Worm (Caenorhabditis elegans) whole organism, young adult: ENCODE results near the gene lst-6.

Source experiments
- B0019.2 ChIP-seq: fragments of 200-800 bp; sonication (Bioruptor generic); conservative IDR thresholded peaks from 2 replicates; pipeline ENCODE4 v1.3.6; 2022; ENCODE audit warnings: missing genetic modification reagents, missing genetic modification characterization, missing compliant biosample characterization
- B0336.3 ChIP-seq: fragments of 200-800 bp; sonication (Bioruptor generic); IDR thresholded peaks from 2 replicates; pipeline ENCODE4 v1.3.6; 2022; ENCODE audit warnings: missing genetic modification characterization, missing compliant biosample characterization
- C06A6.2 ChIP-seq: fragments of 200-800 bp; sonication (Bioruptor generic); conservative IDR thresholded peaks from 2 replicates; pipeline ENCODE4 v1.3.6; 2022; ENCODE audit warnings: missing genetic modification characterization, missing compliant biosample characterization
- C17E4.6 ChIP-seq: fragments of 200-800 bp; sonication (Bioruptor generic); IDR thresholded peaks from 2 replicates; pipeline ENCODE4 v1.3.6; 2022; ENCODE audit warnings: missing genetic modification reagents, missing genetic modification characterization, missing compliant biosample characterization
- D2030.7 ChIP-seq: fragments of 200-800 bp; sonication (Bioruptor generic); IDR thresholded peaks from 2 replicates; pipeline ENCODE4 v1.3.6; 2022; ENCODE audit warnings: missing genetic modification reagents, missing genetic modification characterization, missing compliant biosample characterization
- F10E7.11 ChIP-seq: sonication (generic microtip); optimal IDR thresholded peaks from 2 replicates; lab custom pipeline; 2017; ENCODE audit warnings: mild to moderate bottlenecking, missing genetic modification characterization, moderate library complexity, missing compliant biosample characterization
- F55B11.4 ChIP-seq: sonication (generic microtip); optimal IDR thresholded peaks from 2 replicates; lab custom pipeline; 2016; ENCODE audit warnings: missing compliant biosample characterization, missing genetic modification characterization, borderline replicate concordance; ENCODE audit not compliant: insufficient read depth
- F57C9.4 ChIP-seq: sonication (generic microtip); optimal IDR thresholded peaks from 2 replicates; lab custom pipeline; 2017; ENCODE audit warnings: mild to moderate bottlenecking, missing genetic modification characterization, missing compliant biosample characterization
- T26A5.8 ChIP-seq: sonication (generic microtip); optimal IDR thresholded peaks from 2 replicates; lab custom pipeline; 2016; ENCODE audit warnings: missing genetic modification characterization, missing compliant biosample characterization
- Y53G8AR.9 ChIP-seq: fragments of 200-800 bp; sonication (Bioruptor generic); conservative IDR thresholded peaks from 2 replicates; pipeline ENCODE4 v1.3.6; 2022; ENCODE audit warnings: missing genetic modification reagents, missing genetic modification characterization, missing compliant biosample characterization
- ama-1 ChIP-seq, 3 experiments: fragments of 150-350 bp in 1 of 3; sonication (generic microtip) in 2 of 3; optimal IDR thresholded peaks; 2 replicates each; lab custom pipeline; 2014 to 2018; ENCODE audit warnings: missing biosample characterization in 2 of 3, missing genetic modification characterization in 2 of 3, missing genetic modification reagents in 2 of 3
- aptf-3 ChIP-seq: fragments of 200-800 bp; sonication (Bioruptor generic); IDR thresholded peaks from 2 replicates; pipeline ENCODE4 v1.3.6; 2022; ENCODE audit warnings: missing genetic modification characterization, missing compliant biosample characterization
- attf-3 ChIP-seq: fragments of 200-800 bp; sonication (Bioruptor generic); conservative IDR thresholded peaks from 2 replicates; pipeline ENCODE4 v1.3.6; 2022; ENCODE audit warnings: missing genetic modification reagents, missing genetic modification characterization, missing compliant biosample characterization
- attf-5 ChIP-seq: fragments of 200-800 bp; sonication (Bioruptor generic); optimal IDR thresholded peaks from 2 replicates; lab custom pipeline; 2018; ENCODE audit warnings: mild to moderate bottlenecking, missing genetic modification characterization, missing compliant biosample characterization
- attf-6 ChIP-seq: fragments of 200-800 bp; sonication (Bioruptor generic); IDR thresholded peaks from 2 replicates; pipeline ENCODE4 v1.3.6; 2022; ENCODE audit warnings: missing genetic modification reagents, missing genetic modification characterization, missing compliant biosample characterization
- bed-1 ChIP-seq: fragments of 200-800 bp; sonication (Bioruptor generic); IDR thresholded peaks from 2 replicates; pipeline ENCODE4 v1.3.6; 2022; ENCODE audit warnings: missing genetic modification reagents, missing genetic modification characterization, missing compliant biosample characterization
- ccch-3 ChIP-seq: fragments of 200-800 bp; sonication (Bioruptor generic); optimal IDR thresholded peaks from 2 replicates; lab custom pipeline; 2018; ENCODE audit warnings: mild to moderate bottlenecking, missing genetic modification characterization, missing compliant biosample characterization
- cebp-2 ChIP-seq: fragments of 200-800 bp; sonication (Bioruptor generic); IDR thresholded peaks from 2 replicates; pipeline ENCODE4 v1.3.6; 2022; ENCODE audit warnings: missing genetic modification characterization, missing compliant biosample characterization
- ceh-27 ChIP-seq: fragments of 200-800 bp; sonication (Bioruptor generic); optimal IDR thresholded peaks from 2 replicates; lab custom pipeline; 2018; ENCODE audit warnings: mild to moderate bottlenecking, missing genetic modification characterization, moderate library complexity, missing compliant biosample characterization
- ceh-40 ChIP-seq: fragments of 200-800 bp; sonication (Bioruptor generic); IDR thresholded peaks from 2 replicates; pipeline ENCODE4 v1.3.6; 2022; ENCODE audit warnings: missing genetic modification characterization, missing compliant biosample characterization
- dox-1 ChIP-seq: fragments of 200-800 bp; sonication (Bioruptor generic); IDR thresholded peaks from 2 replicates; pipeline ENCODE4 v1.3.6; 2022; ENCODE audit warnings: missing genetic modification reagents, missing genetic modification characterization, missing compliant biosample characterization
- egl-44 ChIP-seq: fragments of 200-800 bp; sonication (Bioruptor generic); IDR thresholded peaks from 2 replicates; pipeline ENCODE4 v1.3.6; 2022; ENCODE audit warnings: missing genetic modification reagents, missing genetic modification characterization, missing compliant biosample characterization
- fkh-3 ChIP-seq: sonication (generic microtip); optimal IDR thresholded peaks from 2 replicates; lab custom pipeline; 2016; ENCODE audit warnings: mild to moderate bottlenecking, missing genetic modification characterization, missing compliant biosample characterization
- hlh-26 ChIP-seq: fragments of 200-800 bp; sonication (Bioruptor generic); conservative IDR thresholded peaks from 2 replicates; pipeline ENCODE4 v1.3.6; 2022; ENCODE audit warnings: missing genetic modification reagents, missing genetic modification characterization, missing compliant biosample characterization
- hrde-1 ChIP-seq: sonication (generic microtip); optimal IDR thresholded peaks from 2 replicates; lab custom pipeline; 2016; ENCODE audit warnings: missing genetic modification characterization, mild to moderate bottlenecking, missing compliant biosample characterization, moderate library complexity, missing genotype, missing genetic modification reagents, borderline replicate concordance
- hsf-1 ChIP-seq: fragments of 200-800 bp; sonication (Bioruptor generic); IDR thresholded peaks from 2 replicates; pipeline ENCODE4 v1.3.6; 2022; ENCODE audit warnings: missing genetic modification reagents, missing genetic modification characterization, missing compliant biosample characterization
- lag-1 ChIP-seq: fragments of 200-800 bp; sonication (Bioruptor generic); IDR thresholded peaks from 2 replicates; pipeline ENCODE4 v1.3.6; 2022; ENCODE audit warnings: missing genetic modification reagents, missing genetic modification characterization, missing compliant biosample characterization
- let-526 ChIP-seq: fragments of 200-800 bp; sonication (Bioruptor generic); IDR thresholded peaks from 2 replicates; pipeline ENCODE4 v1.3.6; 2022; ENCODE audit warnings: missing genetic modification reagents, missing genetic modification characterization, missing compliant biosample characterization
- lin-26 ChIP-seq: fragments of 200-800 bp; sonication (Bioruptor generic); IDR thresholded peaks from 2 replicates; pipeline ENCODE4 v1.3.6; 2022; ENCODE audit warnings: missing genetic modification reagents, missing genetic modification characterization, missing compliant biosample characterization
- lin-54 ChIP-seq: fragments of 200-800 bp; sonication (Bioruptor generic); optimal IDR thresholded peaks from 2 replicates; lab custom pipeline; 2018; ENCODE audit warnings: mild to moderate bottlenecking, missing genetic modification characterization, missing compliant biosample characterization
- lsy-27 ChIP-seq: sonication (generic microtip); optimal IDR thresholded peaks from 2 replicates; lab custom pipeline; 2017; ENCODE audit warnings: missing genetic modification characterization, mild to moderate bottlenecking, missing compliant biosample characterization, antibody characterized with exemption, missing genotype, borderline replicate concordance; ENCODE audit not compliant: insufficient read depth
- madf-3 ChIP-seq: fragments of 200-800 bp; sonication (Bioruptor generic); IDR thresholded peaks from 2 replicates; pipeline ENCODE4 v1.3.6; 2022; ENCODE audit warnings: missing genetic modification reagents, missing genetic modification characterization, missing compliant biosample characterization
- madf-6 ChIP-seq: fragments of 200-800 bp; sonication (Bioruptor generic); IDR thresholded peaks from 2 replicates; pipeline ENCODE4 v1.3.6; 2022; ENCODE audit warnings: missing genetic modification reagents, missing genetic modification characterization, missing compliant biosample characterization
- mcd-1 ChIP-seq: fragments of 200-800 bp; sonication (Bioruptor generic); IDR thresholded peaks from 2 replicates; pipeline ENCODE4 v1.3.6; 2022; ENCODE audit warnings: missing genetic modification reagents, missing genetic modification characterization, missing compliant biosample characterization
- nhr-90 ChIP-seq: sonication (generic microtip); optimal IDR thresholded peaks from 2 replicates; lab custom pipeline; 2016; ENCODE audit warnings: missing genotype, mild to moderate bottlenecking, missing genetic modification characterization, missing compliant biosample characterization
- pbrm-1 ChIP-seq: fragments of 200-800 bp; sonication (Bioruptor generic); IDR thresholded peaks from 2 replicates; pipeline ENCODE4 v1.3.6; 2022; ENCODE audit warnings: missing genetic modification reagents, missing genetic modification characterization, missing compliant biosample characterization
- rcor-1 ChIP-seq: fragments of 200-800 bp; sonication (Bioruptor generic); IDR thresholded peaks from 2 replicates; pipeline ENCODE4 v1.3.6; 2022; ENCODE audit warnings: missing genetic modification reagents, missing genetic modification characterization, missing compliant biosample characterization
- rec-8 ChIP-seq, 2 experiments: sonication (generic microtip); optimal IDR thresholded peaks; 2 replicates each; lab custom pipeline; 2016; ENCODE audit warnings: mild to moderate bottlenecking in 2 of 2, missing genetic modification characterization in 2 of 2, missing genetic modification reagents in 2 of 2, missing genotype in 2 of 2, missing biosample characterization in 1 of 2, missing compliant biosample characterization in 1 of 2, moderate library complexity in 1 of 2
- snpc-1.3 ChIP-seq: sonication (generic microtip); optimal IDR thresholded peaks from 2 replicates; lab custom pipeline; 2017; ENCODE audit warnings: missing genetic modification characterization, mild to moderate bottlenecking, missing compliant biosample characterization, antibody characterized with exemption, moderate library complexity, missing genotype, missing genetic modification reagents; ENCODE audit not compliant: insufficient read depth
- snpc-3.4 ChIP-seq: sonication (generic microtip); optimal IDR thresholded peaks from 2 replicates; lab custom pipeline; 2017; ENCODE audit warnings: missing genetic modification characterization, mild to moderate bottlenecking, missing compliant biosample characterization, antibody characterized with exemption, moderate library complexity, missing genotype, missing genetic modification reagents
- sptf-2 ChIP-seq: fragments of 200-800 bp; sonication (Bioruptor generic); optimal IDR thresholded peaks from 2 replicates; lab custom pipeline; 2018; ENCODE audit warnings: mild to moderate bottlenecking, missing genetic modification characterization, missing compliant biosample characterization
- tbp1 ChIP-seq: fragments of 200-800 bp; sonication (Bioruptor generic); optimal IDR thresholded peaks from 2 replicates; lab custom pipeline; 2018; ENCODE audit warnings: mild to moderate bottlenecking, missing genetic modification characterization, missing compliant biosample characterization
- ztf-18 ChIP-seq: sonication (generic microtip); optimal IDR thresholded peaks from 2 replicates; lab custom pipeline; 2016; ENCODE audit warnings: missing genotype, mild to moderate bottlenecking, missing genetic modification characterization, missing compliant biosample characterization
- ztf-22 ChIP-seq: fragments of 200-800 bp; sonication (Bioruptor generic); optimal IDR thresholded peaks from 2 replicates; lab custom pipeline; 2018; ENCODE audit warnings: mild to moderate bottlenecking, missing genetic modification characterization, moderate library complexity, missing compliant biosample characterization
- ztf-6 ChIP-seq: fragments of 200-800 bp; sonication (Bioruptor generic); IDR thresholded peaks from 2 replicates; pipeline ENCODE4 v1.3.6; 2022; ENCODE audit warnings: missing genetic modification reagents, missing genetic modification characterization, missing compliant biosample characterization

lst-6 gene

ce11 chrII:7042090-7042489 lies 19.8 kb upstream of the lst-6 start (continued):
- TF ChIP-seq B0019.2 (GFP tag; lab: Robert Waterston, UW): peak; percentile 63; the same call in 1 of the 2 replicates
- peak; percentile 93 for TF ChIP-seq lin-26 (GFP tag; lab: Robert Waterston, UW)
- TF ChIP-seq C17E4.6 (GFP tag; lab: Robert Waterston, UW): peak; percentile 75; the same call in 1 of the 2 replicates

DNA sequence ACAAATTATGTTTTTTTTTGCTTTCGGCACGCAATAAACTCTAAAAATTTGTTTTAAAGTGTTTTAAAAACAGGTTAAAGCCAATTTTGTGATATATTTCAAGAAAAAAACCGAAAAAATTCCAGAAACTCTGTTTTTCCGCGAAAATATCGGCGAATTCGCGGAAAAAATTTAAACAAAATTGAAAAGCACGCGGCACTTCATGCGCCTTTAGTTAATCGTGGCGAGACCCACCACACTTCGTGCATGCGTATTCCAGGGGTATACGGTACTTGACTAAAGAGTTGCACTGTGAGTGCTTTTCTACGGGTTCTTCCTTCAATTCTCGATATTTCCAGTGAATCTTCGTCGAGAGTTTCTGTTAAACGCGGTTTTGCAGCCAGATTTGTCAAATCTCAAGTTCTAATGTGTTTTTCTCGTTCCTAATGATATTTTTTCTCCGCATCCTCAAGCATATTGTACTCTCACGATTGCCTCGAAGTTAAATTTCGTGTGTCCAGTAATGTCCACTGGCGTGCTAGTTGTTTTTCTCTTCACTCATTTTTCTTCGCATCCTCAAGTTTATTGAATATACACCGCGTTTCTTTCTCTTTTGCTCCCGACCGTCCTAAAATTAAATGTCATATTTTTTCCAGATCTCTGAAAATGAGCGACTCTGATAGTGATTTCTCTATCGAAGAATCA lies 15.5 kb upstream of the lst-6 start, which contains the start of gene cin-4:
Gene cin-4 (plus strand): TSS at position 634 of the 684 bp plus-strand sequence.
- no peak for TF ChIP-seq hrde-1 (tag; lab: Kevin White, UChicago)
- no peak for TF ChIP-seq madf-3
- peak; percentile 18 for TF ChIP-seq tbp1
- no peak for TF ChIP-seq attf-5 (GFP tag; lab: Kevin White, UChicago)
- no peak for TF ChIP-seq nhr-90 (tag; lab: Kevin White, UChicago)
- no peak for TF ChIP-seq F57C9.4 (tag; lab: Kevin White, UChicago)
- TF ChIP-seq ztf-6 (GFP tag; lab: Robert Waterston, UW): no peak
- peak; percentile 74 for TF ChIP-seq snpc-3.4
- no peak for TF ChIP-seq C06A6.2 (GFP tag; lab: Robert Waterston, UW)
- TF ChIP-seq F10E7.11 (tag; lab: Kevin White, UChicago): no peak
- TF ChIP-seq attf-3 (GFP tag; lab: Robert Waterston, UW): no peak
- no peak for TF ChIP-seq bed-1 (GFP tag; lab: Robert Waterston, UW)
- peak; percentile 90 for TF ChIP-seq hsf-1 (GFP tag; lab: Robert Waterston, UW)
- no peak for TF ChIP-seq hlh-26 (GFP tag; lab: Robert Waterston, UW)
- TF ChIP-seq ama-1 (optimal IDR thresholded peaks at IDR 0.05; lab: Kevin White, UChicago): no peak
- no peak for TF ChIP-seq ama-1 (GFP tag; optimal IDR thresholded peaks at IDR 0.05; lab: Kevin White, UChicago)
- no peak for TF ChIP-seq ztf-22 (GFP tag; lab: Kevin White, UChicago)
- TF ChIP-seq fkh-3 (tag; lab: Kevin White, UChicago): no peak
- no peak for TF ChIP-seq sptf-2 (GFP tag; lab: Kevin White, UChicago)
- TF ChIP-seq egl-44 (GFP tag; lab: Robert Waterston, UW): no peak
- TF ChIP-seq ceh-27 (GFP tag; lab: Kevin White, UChicago): no peak
- no peak for TF ChIP-seq ztf-18 (tag; lab: Kevin White, UChicago)
- no peak for TF ChIP-seq mcd-1 (GFP tag; lab: Robert Waterston, UW)
- TF ChIP-seq aptf-3: no peak
- TF ChIP-seq Y53G8AR.9 (GFP tag; lab: Robert Waterston, UW): no peak
- 0 out of 2 replicates have a peak, but pooled peaks have one; percentile 16 for TF ChIP-seq pbrm-1 (GFP tag; lab: Robert Waterston, UW)
- TF ChIP-seq cebp-2: no peak
- peak; percentile 93 for TF ChIP-seq madf-6 (GFP tag; lab: Robert Waterston, UW)
- TF ChIP-seq ceh-40 (GFP tag; lab: Robert Waterston, UW): no peak
- no peak for TF ChIP-seq T26A5.8 (tag; lab: Kevin White, UChicago)
- TF ChIP-seq let-526 (GFP tag; lab: Robert Waterston, UW): no peak
- peak; percentile 48; the same call in 1 of the 2 replicates for TF ChIP-seq rcor-1 (GFP tag; lab: Robert Waterston, UW)
- no peak for TF ChIP-seq lag-1 (GFP tag; lab: Robert Waterston, UW)
- TF ChIP-seq dox-1 (GFP tag; lab: Robert Waterston, UW): peak; percentile 69
- TF ChIP-seq attf-6 (GFP tag; lab: Robert Waterston, UW): no peak
- TF ChIP-seq F55B11.4 (tag; lab: Kevin White, UChicago): no peak
- peak; percentile 58 for TF ChIP-seq lin-54 (GFP tag; lab: Kevin White, UChicago)
- TF ChIP-seq lsy-27 (tag; lab: Kevin White, UChicago): no peak
- TF ChIP-seq D2030.7 (GFP tag; lab: Robert Waterston, UW): peak; percentile 84
- no peak for TF ChIP-seq ccch-3
- TF ChIP-seq snpc-1.3 (tag; lab: Kevin White, UChicago): peak; percentile 8
- TF ChIP-seq rec-8 (tag; optimal IDR thresholded peaks at IDR 0.05; lab: Kevin White, UChicago): no peak
- TF ChIP-seq B0336.3: no peak
- no peak for TF ChIP-seq lin-26 (GFP tag; lab: Robert Waterston, UW)
